Worm (Caenorhabditis elegans) whole organism, young adult: ENCODE results near the gene T23D5.8.

Source experiments
- F10E7.11 ChIP-seq: sonication (generic microtip); optimal IDR thresholded peaks from 2 replicates; lab custom pipeline; 2017; ENCODE audit warnings: mild to moderate bottlenecking, missing genetic modification characterization, moderate library complexity, missing compliant biosample characterization
- F33H1.4 ChIP-seq: fragments of 200-800 bp; sonication (Bioruptor generic); IDR thresholded peaks from 2 replicates; pipeline ENCODE4 v1.3.6; 2022; ENCODE audit warnings: missing genetic modification reagents, missing genetic modification characterization, missing compliant biosample characterization
- K11D2.4 ChIP-seq: fragments of 200-800 bp; sonication (Bioruptor generic); IDR thresholded peaks from 2 replicates; pipeline ENCODE4 v1.3.6; 2022; ENCODE audit warnings: missing genetic modification reagents, missing genetic modification characterization, missing compliant biosample characterization
- T26A5.8 ChIP-seq: sonication (generic microtip); optimal IDR thresholded peaks from 2 replicates; lab custom pipeline; 2016; ENCODE audit warnings: missing genetic modification characterization, missing compliant biosample characterization
- Y95B8A.8 ChIP-seq: fragments of 200-800 bp; sonication (Bioruptor generic); IDR thresholded peaks from 2 replicates; pipeline ENCODE4 v1.3.6; 2022; ENCODE audit warnings: missing genetic modification reagents, missing genetic modification characterization, missing compliant biosample characterization
- akir-1 ChIP-seq: fragments of 200-800 bp; sonication (Bioruptor generic); optimal IDR thresholded peaks from 2 replicates; lab custom pipeline; 2018; ENCODE audit warnings: mild to moderate bottlenecking, missing genetic modification characterization, moderate library complexity, missing compliant biosample characterization
- aptf-3 ChIP-seq: fragments of 200-800 bp; sonication (Bioruptor generic); IDR thresholded peaks from 2 replicates; pipeline ENCODE4 v1.3.6; 2022; ENCODE audit warnings: missing genetic modification characterization, missing compliant biosample characterization
- attf-3 ChIP-seq: fragments of 200-800 bp; sonication (Bioruptor generic); conservative IDR thresholded peaks from 2 replicates; pipeline ENCODE4 v1.3.6; 2022; ENCODE audit warnings: missing genetic modification reagents, missing genetic modification characterization, missing compliant biosample characterization
- bed-1 ChIP-seq: fragments of 200-800 bp; sonication (Bioruptor generic); IDR thresholded peaks from 2 replicates; pipeline ENCODE4 v1.3.6; 2022; ENCODE audit warnings: missing genetic modification reagents, missing genetic modification characterization, missing compliant biosample characterization
- cebp-2 ChIP-seq: fragments of 200-800 bp; sonication (Bioruptor generic); IDR thresholded peaks from 2 replicates; pipeline ENCODE4 v1.3.6; 2022; ENCODE audit warnings: missing genetic modification characterization, missing compliant biosample characterization
- ceh-79 ChIP-seq: sonication (generic microtip); optimal IDR thresholded peaks from 2 replicates; lab custom pipeline; 2017; ENCODE audit warnings: mild to moderate bottlenecking, missing genetic modification characterization, missing compliant biosample characterization
- dox-1 ChIP-seq: fragments of 200-800 bp; sonication (Bioruptor generic); IDR thresholded peaks from 2 replicates; pipeline ENCODE4 v1.3.6; 2022; ENCODE audit warnings: missing genetic modification reagents, missing genetic modification characterization, missing compliant biosample characterization
- ets-4 ChIP-seq: fragments of 200-800 bp; sonication (Bioruptor generic); optimal IDR thresholded peaks from 2 replicates; lab custom pipeline; 2018; ENCODE audit warnings: mild to moderate bottlenecking, missing genetic modification characterization, missing compliant biosample characterization
- fkh-3 ChIP-seq: sonication (generic microtip); optimal IDR thresholded peaks from 2 replicates; lab custom pipeline; 2016; ENCODE audit warnings: mild to moderate bottlenecking, missing genetic modification characterization, missing compliant biosample characterization
- hlh-12 ChIP-seq: sonication (generic microtip); optimal IDR thresholded peaks from 2 replicates; lab custom pipeline; 2016; ENCODE audit warnings: missing genetic modification characterization, missing compliant biosample characterization
- hlh-26 ChIP-seq: fragments of 200-800 bp; sonication (Bioruptor generic); conservative IDR thresholded peaks from 2 replicates; pipeline ENCODE4 v1.3.6; 2022; ENCODE audit warnings: missing genetic modification reagents, missing genetic modification characterization, missing compliant biosample characterization
- hrde-1 ChIP-seq: sonication (generic microtip); optimal IDR thresholded peaks from 2 replicates; lab custom pipeline; 2016; ENCODE audit warnings: missing genetic modification characterization, mild to moderate bottlenecking, missing compliant biosample characterization, moderate library complexity, missing genotype, missing genetic modification reagents, borderline replicate concordance
- let-526 ChIP-seq: fragments of 200-800 bp; sonication (Bioruptor generic); IDR thresholded peaks from 2 replicates; pipeline ENCODE4 v1.3.6; 2022; ENCODE audit warnings: missing genetic modification reagents, missing genetic modification characterization, missing compliant biosample characterization
- madf-6 ChIP-seq: fragments of 200-800 bp; sonication (Bioruptor generic); IDR thresholded peaks from 2 replicates; pipeline ENCODE4 v1.3.6; 2022; ENCODE audit warnings: missing genetic modification reagents, missing genetic modification characterization, missing compliant biosample characterization
- madf-8 ChIP-seq: fragments of 200-800 bp; sonication (Bioruptor generic); conservative IDR thresholded peaks from 2 replicates; pipeline ENCODE4 v1.3.6; 2022; ENCODE audit warnings: missing genetic modification reagents, missing genetic modification characterization, missing compliant biosample characterization
- mes-4 ChIP-seq: sonication (generic microtip); optimal IDR thresholded peaks from 2 replicates; lab custom pipeline; 2016; ENCODE audit warnings: missing genotype, missing genetic modification characterization, missing compliant biosample characterization
- mxl-1 ChIP-seq: sonication (generic microtip); optimal IDR thresholded peaks from 2 replicates; lab custom pipeline; 2016; ENCODE audit warnings: missing genetic modification characterization, missing compliant biosample characterization
- nhr-179 ChIP-seq: sonication (generic microtip); optimal IDR thresholded peaks from 2 replicates; lab custom pipeline; 2016; ENCODE audit warnings: mild to moderate bottlenecking, missing genetic modification characterization, missing compliant biosample characterization
- nhr-27 ChIP-seq: fragments of 200-800 bp; sonication (Bioruptor generic); optimal IDR thresholded peaks from 2 replicates; lab custom pipeline; 2018; ENCODE audit warnings: mild to moderate bottlenecking, missing genetic modification characterization, moderate library complexity, missing compliant biosample characterization
- rcor-1 ChIP-seq: fragments of 200-800 bp; sonication (Bioruptor generic); IDR thresholded peaks from 2 replicates; pipeline ENCODE4 v1.3.6; 2022; ENCODE audit warnings: missing genetic modification reagents, missing genetic modification characterization, missing compliant biosample characterization
- rpc-1 ChIP-seq, 2 experiments: fragments of 150-350 bp in 1 of 2; sonication (generic microtip) in 1 of 2; optimal IDR thresholded peaks; 2 replicates each; lab custom pipeline; 2014 to 2018; ENCODE audit warnings: missing biosample characterization in 1 of 2, missing genetic modification characterization in 1 of 2, missing genetic modification reagents in 1 of 2, missing genotype in 1 of 2
- sdz-38 ChIP-seq: sonication (generic microtip); optimal IDR thresholded peaks from 2 replicates; lab custom pipeline; 2016; ENCODE audit warnings: missing genotype, missing genetic modification characterization, missing compliant biosample characterization
- snpc-3.4 ChIP-seq: sonication (generic microtip); optimal IDR thresholded peaks from 2 replicates; lab custom pipeline; 2017; ENCODE audit warnings: missing genetic modification characterization, mild to moderate bottlenecking, missing compliant biosample characterization, antibody characterized with exemption, moderate library complexity, missing genotype, missing genetic modification reagents
- somi-1 ChIP-seq: fragments of 200-800 bp; sonication (Bioruptor generic); optimal IDR thresholded peaks from 2 replicates; lab custom pipeline; 2018; ENCODE audit warnings: mild to moderate bottlenecking, missing genetic modification characterization, missing compliant biosample characterization
- zfh-2 ChIP-seq: fragments of 200-800 bp; sonication (Bioruptor generic); conservative IDR thresholded peaks from 2 replicates; pipeline ENCODE4 v1.3.6; 2022; ENCODE audit warnings: missing genetic modification reagents, missing genetic modification characterization, missing compliant biosample characterization
- ztf-3 ChIP-seq: fragments of 200-800 bp; sonication (Bioruptor generic); optimal IDR thresholded peaks from 2 replicates; lab custom pipeline; 2018; ENCODE audit warnings: mild to moderate bottlenecking, missing genetic modification characterization, missing compliant biosample characterization

Gene T23D5.8

DNA sequence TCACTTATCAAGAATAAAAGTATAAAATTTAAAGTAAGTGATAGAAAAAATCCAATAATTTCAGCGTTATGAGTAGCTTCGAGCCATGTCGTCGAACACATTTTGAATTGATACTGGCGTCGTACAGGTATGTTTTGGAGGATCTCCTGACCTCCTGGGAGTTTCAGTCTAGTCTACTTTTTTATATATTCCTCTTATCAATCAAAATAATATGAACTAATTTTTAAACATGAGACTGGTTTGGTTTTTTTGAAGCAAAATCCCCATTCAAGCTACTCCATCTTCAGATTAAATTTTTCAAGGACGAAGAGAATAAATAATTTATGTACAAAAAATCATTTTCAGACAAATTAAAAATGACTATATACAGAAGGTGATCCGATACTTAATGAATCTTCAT is 36.3 kb downstream of the T23D5.8 start, which contains the start of gene str-101:
str-101 (minus strand) TSS at position 101 of the 400 bp plus-strand sequence.
- TF ChIP-seq K11D2.4 (GFP tag; lab: Robert Waterston, UW) (no peak), madf-6 (GFP tag; lab: Robert Waterston, UW) (no peak), hrde-1 (no peak), nhr-179 (tag; lab: Kevin White, UChicago) (no peak), zfh-2 (GFP tag; lab: Robert Waterston, UW) (no peak), hlh-26 (GFP tag; lab: Robert Waterston, UW) (no peak)

- TF ChIP-seq ceh-79 (no peak), mes-4 (tag; lab: Kevin White, UChicago) (no peak), rcor-1 (GFP tag; lab: Robert Waterston, UW) (no peak), aptf-3 (no peak), T26A5.8 (tag; lab: Kevin White, UChicago) (no peak), cebp-2 (GFP tag; lab: Robert Waterston, UW) (no peak)
Observed at ce11 chrV:15710401-15710800, 37.8 kb downstream of the T23D5.8 start, which contains the start of gene Y6E2A.1. Gene Y6E2A.1, minus strand, starts transcription at chrV:15710501.

DNA sequence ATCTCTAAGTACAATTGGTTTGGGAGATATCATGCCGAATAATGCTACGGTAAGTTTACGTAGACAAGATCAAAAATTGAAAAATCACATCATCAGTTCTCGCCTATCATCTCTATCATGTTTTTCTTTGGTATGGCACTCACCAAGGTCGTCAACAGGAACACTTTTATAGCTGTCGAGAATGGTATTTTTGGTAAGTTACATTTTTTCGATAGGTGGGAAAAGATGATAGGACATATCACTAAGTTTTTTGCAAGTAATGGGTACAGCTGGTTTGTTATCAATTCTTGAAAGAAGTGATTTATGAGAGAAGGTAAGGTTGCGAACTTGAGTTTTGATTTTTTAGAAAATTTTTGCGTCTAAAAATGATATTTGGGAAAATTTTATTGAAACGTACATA is 40.3 kb downstream of the T23D5.8 start:
- TF ChIP-seq somi-1 (GFP tag; lab: Kevin White, UChicago) = peak; percentile 27
- TF ChIP-seq hlh-12 = no peak

- TF ChIP-seq K11D2.4 (GFP tag; lab: Robert Waterston, UW) (no peak), snpc-3.4 (no peak), rcor-1 (GFP tag; lab: Robert Waterston, UW) (no peak), Y95B8A.8 (GFP tag; lab: Robert Waterston, UW) (no peak), F10E7.11 (tag; lab: Kevin White, UChicago) (no peak), let-526 (GFP tag; lab: Robert Waterston, UW) (no peak), bed-1 (no peak), fkh-3 (no peak), dox-1 (GFP tag; lab: Robert Waterston, UW) (no peak), F33H1.4 (GFP tag; lab: Robert Waterston, UW) (no peak), somi-1 (GFP tag; lab: Kevin White, UChicago) (no peak), rpc-1 (optimal IDR thresholded peaks at IDR 0.05; lab: Kevin White, UChicago) (no peak), rpc-1 (tag; optimal IDR thresholded peaks at IDR 0.05; lab: Kevin White, UChicago) (no peak), madf-8 (GFP tag; lab: Robert Waterston, UW) (no peak)
- TF ChIP-seq, all 124 proteins: peak for 0
Observed at ce11 chrV:15704745-15705144, 43.5 kb downstream of the T23D5.8 start, which contains the start of gene twk-34. Gene twk-34, plus strand, starts transcription at chrV:15704960.

DNA sequence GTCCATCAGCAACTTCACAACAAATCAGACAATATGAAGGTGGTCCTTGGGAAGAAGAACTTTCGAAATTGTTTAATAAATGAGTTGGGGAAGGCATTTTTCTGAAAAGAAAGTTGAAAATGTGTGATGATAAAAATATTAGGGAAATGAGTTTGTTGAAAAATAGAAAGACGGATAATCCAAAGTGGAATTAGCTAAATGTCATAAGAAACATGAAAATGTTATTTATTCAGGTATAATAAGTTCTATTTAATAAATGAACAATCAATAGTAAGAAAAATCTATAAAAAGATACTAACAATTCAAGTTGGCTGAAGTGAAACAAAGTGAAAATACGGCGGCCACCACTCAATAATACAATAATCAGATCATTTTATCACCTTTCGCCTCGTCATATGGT is 46.0 kb downstream of the T23D5.8 start, which contains the start of gene nhr-53:
nhr-53 (minus strand) TSS at position 101 of the 400 bp plus-strand sequence.
- TF ChIP-seq attf-3 (GFP tag; lab: Robert Waterston, UW) (no peak), Y95B8A.8 (GFP tag; lab: Robert Waterston, UW) (no peak)

DNA sequence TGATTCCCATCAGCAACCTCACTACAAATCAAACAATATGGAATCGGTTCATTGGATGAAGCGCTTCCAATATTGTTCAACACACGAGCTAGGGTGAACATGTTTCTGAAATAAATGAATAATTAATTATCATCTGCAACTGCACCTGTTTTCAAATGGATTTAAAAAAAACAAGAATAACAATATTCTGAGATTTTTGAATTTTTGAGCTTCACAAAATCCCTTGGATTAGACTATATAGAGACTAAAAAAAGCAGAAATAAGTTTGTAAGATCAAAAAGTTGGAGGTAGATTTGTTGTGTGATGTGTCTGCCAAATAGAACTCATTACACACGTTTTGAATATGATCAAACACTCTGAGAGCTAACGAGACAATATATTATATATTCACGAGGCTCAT is 48.4 kb downstream of the T23D5.8 start, which contains the start of gene nhr-199:
nhr-199 (minus strand) TSS at position 101 of the 400 bp plus-strand sequence.
- TF ChIP-seq akir-1 (GFP tag; lab: Kevin White, UChicago) = no peak
- no peak for TF ChIP-seq sdz-38 (tag; lab: Kevin White, UChicago)
- TF ChIP-seq ets-4 (GFP tag; lab: Kevin White, UChicago) = no peak
- no peak for TF ChIP-seq nhr-27
- no peak for TF ChIP-seq mxl-1
- no peak for TF ChIP-seq rcor-1 (GFP tag; lab: Robert Waterston, UW)
- no peak for TF ChIP-seq ztf-3
